Worm (Caenorhabditis elegans): ENCODE results near the gene ttr-54.
A peak's percentile ranks its signal among the peaks of the same experiment; 100 is the strongest.

Gene ttr-54

ce11 chrIV:10174932-10175732 lies 19.6 kb downstream of the ttr-54 start:
- TF ChIP-seq hlh-4 (tag; optimal IDR thresholded peaks at IDR 0.05) (no peak), snu-23 (GFP tag; optimal IDR thresholded peaks at IDR 0.05) (peak; percentile 25), efl-1 (optimal IDR thresholded peaks at IDR 0.05) (no peak), efl-1 (GFP tag; optimal IDR thresholded peaks at IDR 0.05 in 1 of 2) (peak in 1 of 2 experiments; percentile 62), lin-14 (GFP tag; optimal IDR thresholded peaks at IDR 0.05) (peak; percentile 73), nhr-20 (tag; optimal IDR thresholded peaks at IDR 0.05) (peak; percentile 19), nhr-19 (GFP tag; conservative IDR thresholded peaks at IDR 0.05) (peak; percentile 9; the same call in 1 of the 2 replicates), nhr-28 (tag; optimal IDR thresholded peaks at IDR 0.05) (no peak), nhr-12 (tag; optimal IDR thresholded peaks at IDR 0.05) (no peak), nhr-90 (tag; optimal IDR thresholded peaks at IDR 0.05; ENCODE audit: poor library complexity) (peak; percentile 33), mep-1 (tag; optimal IDR thresholded peaks at IDR 0.05) (peak; percentile 14), blmp-1 (tag; optimal IDR thresholded peaks at IDR 0.05) (peak; percentile 74), nhr-47 (tag; optimal IDR thresholded peaks at IDR 0.05) (peak; percentile 0), elt-3 (tag; optimal IDR thresholded peaks at IDR 0.05) (peak in 2 of 6 experiments; percentile 0 to 8), elt-2 (tag; optimal IDR thresholded peaks at IDR 0.05) (peak; percentile 45), ceh-8 (GFP tag; optimal IDR thresholded peaks at IDR 0.05) (no peak), nhr-71 (tag; optimal IDR thresholded peaks at IDR 0.05) (peak; percentile 14)

- TF ChIP-seq ceh-88 (GFP tag; IDR thresholded peaks at IDR 0.05) (no peak), mab-9 (GFP tag; IDR thresholded peaks at IDR 0.05) (no peak), lin-15B (tag; optimal IDR thresholded peaks at IDR 0.05) (peak; percentile 31), snu-23 (GFP tag; optimal IDR thresholded peaks at IDR 0.05) (peak; percentile 68), lin-39 (tag; optimal IDR thresholded peaks at IDR 0.05) (no peak), irx-1 (tag; optimal IDR thresholded peaks at IDR 0.05) (peak; percentile 17), rnt-1 (tag; optimal IDR thresholded peaks at IDR 0.05) (peak; percentile 46), ceh-82 (tag; optimal IDR thresholded peaks at IDR 0.05) (peak in 2 of 3 experiments; percentile 32 to 75), egl-27 (tag; optimal IDR thresholded peaks at IDR 0.05) (no peak), unc-30 (tag; optimal IDR thresholded peaks at IDR 0.05) (no peak), swsn-7 (tag; optimal IDR thresholded peaks at IDR 0.05) (peak; percentile 50), sptf-1 (tag; optimal IDR thresholded peaks at IDR 0.05) (no peak), dsc-1 (tag; optimal IDR thresholded peaks at IDR 0.05) (peak; percentile 35), elt-2 (tag; optimal IDR thresholded peaks at IDR 0.05) (peak; percentile 19), fos-1 (tag; optimal IDR thresholded peaks at IDR 0.05) (no peak), ceh-63 (GFP tag; optimal IDR thresholded peaks at IDR 0.05) (no peak), blmp-1 (tag; optimal IDR thresholded peaks at IDR 0.05) (peak; percentile 47), fkh-4 (tag; optimal IDR thresholded peaks at IDR 0.05; ENCODE audit: borderline replicate concordance) (no peak), C16A3.4 (tag; optimal IDR thresholded peaks at IDR 0.05) (peak; percentile 60), elt-3 (tag; optimal IDR thresholded peaks at IDR 0.05) (peak in 1 of 6 experiments; percentile 51), nhr-19 (GFP tag; conservative IDR thresholded peaks at IDR 0.05) (peak; percentile 29; the same call in 1 of the 2 replicates), lsy-2 (tag; optimal IDR thresholded peaks at IDR 0.05) (peak; percentile 67 to 84), fkh-8 (tag; optimal IDR thresholded peaks at IDR 0.05) (peak; percentile 58), lin-14 (GFP tag; optimal IDR thresholded peaks at IDR 0.05) (peak; percentile 71), lin-35 (GFP tag; optimal IDR thresholded peaks at IDR 0.05) (peak; percentile 66 to 70), nhr-90 (tag; optimal IDR thresholded peaks at IDR 0.05; ENCODE audit: poor library complexity) (peak; percentile 31), aly-2 (tag; optimal IDR thresholded peaks at IDR 0.05) (no peak), nhr-47 (tag; optimal IDR thresholded peaks at IDR 0.05) (peak; percentile 59), nhr-77 (tag; optimal IDR thresholded peaks at IDR 0.05) (peak; percentile 21), nhr-20 (tag; optimal IDR thresholded peaks at IDR 0.05) (peak; percentile 65), xbp-1 (tag; optimal IDR thresholded peaks at IDR 0.05) (peak; percentile 59), efl-1 (optimal IDR thresholded peaks at IDR 0.05) (peak; percentile 68 to 72), efl-1 (GFP tag; optimal IDR thresholded peaks at IDR 0.05 in 1 of 2) (peak; percentile 65 to 93), ama-1 (optimal IDR thresholded peaks at IDR 0.05) (no peak), pag-3 (tag; optimal IDR thresholded peaks at IDR 0.05; ENCODE audit: borderline replicate concordance, insufficient read depth) (no peak), zag-1 (tag; optimal IDR thresholded peaks at IDR 0.05) (no peak), isw-1 (GFP tag; IDR thresholded peaks at IDR 0.05) (peak; percentile 7; the same call in 1 of the 2 replicates), nhr-71 (tag; optimal IDR thresholded peaks at IDR 0.05) (peak; percentile 74), tbx-2 (tag; optimal IDR thresholded peaks at IDR 0.05) (peak; percentile 47), C04F5.9 (tag; optimal IDR thresholded peaks at IDR 0.05) (no peak), mdl-1 (tag; optimal IDR thresholded peaks at IDR 0.05) (peak in 1 of 2 experiments; percentile 38), jun-1 (tag; optimal IDR thresholded peaks at IDR 0.05) (peak; percentile 41)
Observed at ce11 chrIV:10176252-10176730, 20.7 kb downstream of the ttr-54 start, which contains the start of gene rack-1. rack-1 (plus strand) TSS chrIV:10176680.

All from whole organism, L1 larva.